Fruit fly (Drosophila melanogaster): ENCODE results near the gene CG11891.
A peak's percentile ranks its signal among the peaks of the same experiment; 100 is the strongest.

- TF ChIP-seq CG34367 (tag; optimal IDR thresholded peaks at IDR 0.05) (peak; percentile 11), CG9948 (tag; optimal IDR thresholded peaks at IDR 0.05) (peak; percentile 33), fd96Ca (GFP tag; IDR thresholded peaks at IDR 0.05) (no peak), D1 (tag; optimal IDR thresholded peaks at IDR 0.05) (no peak), gl (tag; optimal IDR thresholded peaks at IDR 0.05) (no peak), Ets98B (GFP tag; IDR thresholded peaks at IDR 0.05) (no peak)
These were observed 31.0 kb upstream of the CG11891 start for dm6 chr3R:25238771-25239700.

Measured in whole organism, pupa.